Fruit fly (Drosophila melanogaster): ENCODE results near the gene fd3F.

The fd3F gene

dm6 chrX:3761318-3762081, 40.6 kb upstream of the fd3F start (continued):
- TF ChIP-seq CG14050 (GFP tag; IDR thresholded peaks at IDR 0.05), result no peak
- no peak for TF ChIP-seq pros (GFP tag; optimal IDR thresholded peaks at IDR 0.05)
- no peak for TF ChIP-seq tna (GFP tag; IDR thresholded peaks at IDR 0.05; ENCODE audit: partially characterized antibody)
- 0 out of 2 replicates have a peak, but pooled peaks have one; percentile 20 for TF ChIP-seq HLH3B (GFP tag; IDR thresholded peaks at IDR 0.05)
- TF ChIP-seq CG2712 (tag; optimal IDR thresholded peaks at IDR 0.05), result peak; percentile 43
- no peak for TF ChIP-seq Hey (tag; optimal IDR thresholded peaks at IDR 0.05)
- no peak for TF ChIP-seq TFAM (GFP tag; optimal IDR thresholded peaks at IDR 0.05)
- TF ChIP-seq nmo (GFP tag; optimal IDR thresholded peaks at IDR 0.05), result peak; percentile 11
- no peak for TF ChIP-seq dm (GFP tag; optimal IDR thresholded peaks at IDR 0.05)
- no peak for TF ChIP-seq CG6272 (GFP tag; IDR thresholded peaks at IDR 0.05)
- TF ChIP-seq CG1603 (tag; optimal IDR thresholded peaks at IDR 0.05), result no peak
- TF ChIP-seq br (optimal IDR thresholded peaks at IDR 0.05), result no peak
- TF ChIP-seq Ets65A (GFP tag), result no peak
- peak; percentile 21 for TF ChIP-seq CG10209 (GFP tag; optimal IDR thresholded peaks at IDR 0.05)
- TF ChIP-seq trh (GFP tag; optimal IDR thresholded peaks at IDR 0.05), result no peak
- TF ChIP-seq pan (optimal IDR thresholded peaks at IDR 0.05), result no peak
- peak in 1 of 2 experiments; percentile 13 for TF ChIP-seq pan (GFP tag; optimal IDR thresholded peaks at IDR 0.05 in 1 of 2, IDR thresholded peaks at IDR 0.05 in 1 of 2)
- TF ChIP-seq Camta (GFP tag; optimal IDR thresholded peaks at IDR 0.05), result no peak
- TF ChIP-seq CG14710 (tag; optimal IDR thresholded peaks at IDR 0.05), result no peak
- no peak for TF ChIP-seq lov (optimal IDR thresholded peaks at IDR 0.05)
- no peak for TF ChIP-seq lov (GFP tag; IDR thresholded peaks at IDR 0.05)
- TF ChIP-seq CG10147 (GFP tag; optimal IDR thresholded peaks at IDR 0.05), result no peak
- TF ChIP-seq CG10366 (GFP tag; IDR thresholded peaks at IDR 0.05), result peak; percentile 13; the same call in 1 of the 2 replicates
- TF ChIP-seq Dll (GFP tag; IDR thresholded peaks at IDR 0.05; ENCODE audit: partially characterized antibody), result no peak
- no peak for TF ChIP-seq CG12155 (GFP tag; optimal IDR thresholded peaks at IDR 0.05)
- TF ChIP-seq Eip74EF (GFP tag; optimal IDR thresholded peaks at IDR 0.05), result no peak
- no peak for TF ChIP-seq vnd (GFP tag; IDR thresholded peaks at IDR 0.05; ENCODE audit: partially characterized antibody)
- TF ChIP-seq Atf-2 (GFP tag; optimal IDR thresholded peaks at IDR 0.05), result peak; percentile 25
- peak; percentile 28; the same call in 1 of the 2 replicates for TF ChIP-seq E2f1 (GFP tag; IDR thresholded peaks at IDR 0.05)
- TF ChIP-seq pb (GFP tag; optimal IDR thresholded peaks at IDR 0.05), result no peak
- no peak for TF ChIP-seq CG2199 (GFP tag; IDR thresholded peaks at IDR 0.05)
- TF ChIP-seq Blimp-1 (GFP tag; optimal IDR thresholded peaks at IDR 0.05), result peak; percentile 9
- 0 out of 4 replicates have a peak, but pooled peaks have one; percentile 4 for TF ChIP-seq Gug (GFP tag; IDR thresholded peaks at IDR 0.05)
- peak; percentile 7 for TF ChIP-seq sd (tag; optimal IDR thresholded peaks at IDR 0.05)
- TF ChIP-seq CG18476 (GFP tag; optimal IDR thresholded peaks at IDR 0.05), result no peak
- TF ChIP-seq cad (GFP tag; optimal IDR thresholded peaks at IDR 0.05), result no peak
- no peak for TF ChIP-seq Jarid2 (GFP tag; optimal IDR thresholded peaks at IDR 0.05)
- no peak for TF ChIP-seq ssp (GFP tag; IDR thresholded peaks at IDR 0.05)
- peak; percentile 30 for TF ChIP-seq mirr (GFP tag; optimal IDR thresholded peaks at IDR 0.05)
- TF ChIP-seq CG2678 (tag; optimal IDR thresholded peaks at IDR 0.05), result peak; percentile 63
- no peak for TF ChIP-seq CG5245 (GFP tag; optimal IDR thresholded peaks at IDR 0.05)
- TF ChIP-seq Ptx1 (GFP tag; IDR thresholded peaks at IDR 0.05), result peak; percentile 19; the same call in 1 of the 2 replicates
- no peak for TF ChIP-seq BtbVII (GFP tag; optimal IDR thresholded peaks at IDR 0.05)
- peak; percentile 36 for TF ChIP-seq dmrt99B (tag; optimal IDR thresholded peaks at IDR 0.05)
- TF ChIP-seq sim (GFP tag; IDR thresholded peaks at IDR 0.05), result no peak
- TF ChIP-seq Myb (GFP tag; optimal IDR thresholded peaks at IDR 0.05), result no peak
- no peak for TF ChIP-seq tio (GFP tag; optimal IDR thresholded peaks at IDR 0.05)
- no peak for TF ChIP-seq Lhr (GFP tag; optimal IDR thresholded peaks at IDR 0.05)
- no peak for TF ChIP-seq CG6813 (GFP tag; optimal IDR thresholded peaks at IDR 0.05)
- no peak for TF ChIP-seq sqz (GFP tag; optimal IDR thresholded peaks at IDR 0.05)

Data from whole organism, embryonic.